Worm (Caenorhabditis elegans): ENCODE measurements around the gene pph-1.

DNA sequence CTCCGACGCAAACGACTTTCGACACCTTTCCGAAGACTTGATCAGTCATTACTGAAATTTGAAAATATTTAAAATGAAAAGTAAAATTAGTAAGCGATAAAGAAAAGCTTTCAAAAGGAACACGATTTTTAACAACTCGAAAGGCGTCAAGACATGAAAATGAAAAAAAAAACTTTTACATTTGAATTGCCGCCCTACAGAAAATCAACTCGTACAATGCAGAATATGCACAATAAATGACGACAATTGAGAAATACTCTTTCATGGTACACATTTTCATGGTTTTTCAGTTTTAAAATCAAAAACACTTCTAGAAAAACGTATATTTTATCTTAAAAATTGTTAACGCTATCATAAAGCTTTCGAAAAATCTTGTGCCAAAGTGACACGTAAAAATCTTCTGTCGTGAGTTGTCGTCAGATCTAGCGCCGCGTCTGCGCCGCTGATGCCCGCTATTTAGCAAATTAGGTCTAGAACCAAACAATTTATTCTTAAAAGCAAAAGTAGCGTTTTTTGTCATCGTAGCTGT lies 40.9 kb upstream of the pph-1 start, which contains the start of gene sqv-4:
- TF ChIP-seq ceh-48 (tag; optimal IDR thresholded peaks at IDR 0.05) (no peak), F13H6.1 (tag; optimal IDR thresholded peaks at IDR 0.05) (no peak), pha-4 (tag; optimal IDR thresholded peaks at IDR 0.05) (no peak), pqm-1 (tag; optimal IDR thresholded peaks at IDR 0.05) (no peak)

Measured in whole organism, late embryonic.